Worm (Caenorhabditis elegans) whole organism, L2 larva: ENCODE measurements around the gene K12H6.6.

Source experiments
- F13H6.1 ChIP-seq: sonication (generic microtip); optimal IDR thresholded peaks from 2 replicates; lab custom pipeline; 2016; ENCODE audit warnings: missing genetic modification characterization, missing compliant biosample characterization
- R02D3.7 ChIP-seq: fragments of 150-350 bp; optimal IDR thresholded peaks from 2 replicates; lab custom pipeline; 2014; ENCODE audit warnings: missing biosample characterization, missing genetic modification characterization
- gmeb-1 ChIP-seq: fragments of 150-350 bp; optimal IDR thresholded peaks from 2 replicates; lab custom pipeline; 2014; ENCODE audit warnings: missing biosample characterization, missing genetic modification characterization
- mdl-1 ChIP-seq, 2 experiments: fragments of 150-350 bp in 1 of 2; sonication (generic microtip) in 1 of 2; optimal IDR thresholded peaks; 2 replicates each; lab custom pipeline; 2017; ENCODE audit warnings: missing biosample characterization in 2 of 2, missing genetic modification characterization in 2 of 2
- zag-1 ChIP-seq: fragments of 150-350 bp; optimal IDR thresholded peaks from 2 replicates; lab custom pipeline; 2014; ENCODE audit warnings: missing biosample characterization, missing genetic modification characterization
- ztf-11 ChIP-seq: sonication (generic microtip); optimal IDR thresholded peaks from 2 replicates; lab custom pipeline; 2017; ENCODE audit warnings: missing biosample characterization, missing genetic modification characterization

- TF ChIP-seq mdl-1 (tag; optimal IDR thresholded peaks at IDR 0.05; lab: Kevin White, UChicago) (no peak), gmeb-1 (tag; lab: Kevin White, UChicago) (no peak), F13H6.1 (tag; lab: Kevin White, UChicago) (no peak), R02D3.7 (no peak), ztf-11 (no peak), zag-1 (tag; lab: Kevin White, UChicago) (no peak)
Observed at ce11 chrII:2787849-2788248, 43.2 kb downstream of the K12H6.6 start.
